Worm (Caenorhabditis elegans) whole organism, young adult: ENCODE data around the gene sul-3.

Experiments
- Y56A3A.18 ChIP-seq: fragments of 200-800 bp; sonication (Bioruptor generic); IDR thresholded peaks from 2 replicates; pipeline ENCODE4 v1.3.6; 2022; ENCODE audit warnings: missing genetic modification reagents, missing genetic modification characterization, missing compliant biosample characterization
- ama-1 ChIP-seq, 3 experiments: fragments of 150-350 bp in 1 of 3; sonication (generic microtip) in 2 of 3; optimal IDR thresholded peaks; 2 replicates each; lab custom pipeline; 2014 to 2018; ENCODE audit warnings: missing biosample characterization in 2 of 3, missing genetic modification characterization in 2 of 3, missing genetic modification reagents in 2 of 3
- bed-1 ChIP-seq: fragments of 200-800 bp; sonication (Bioruptor generic); IDR thresholded peaks from 2 replicates; pipeline ENCODE4 v1.3.6; 2022; ENCODE audit warnings: missing genetic modification reagents, missing genetic modification characterization, missing compliant biosample characterization
- nfyb-1 ChIP-seq: fragments of 200-800 bp; sonication (Bioruptor generic); IDR thresholded peaks from 2 replicates; pipeline ENCODE4 v1.3.6; 2022; ENCODE audit warnings: missing genetic modification reagents, missing genetic modification characterization, missing compliant biosample characterization
- pha-4 ChIP-seq: fragments of 150-350 bp; sonication (generic microtip); optimal IDR thresholded peaks from 2 replicates; lab custom pipeline; 2014; ENCODE audit warnings: missing biosample characterization, missing genetic modification reagents, missing genetic modification characterization
- ztf-18 ChIP-seq: sonication (generic microtip); optimal IDR thresholded peaks from 2 replicates; lab custom pipeline; 2016; ENCODE audit warnings: missing genotype, mild to moderate bottlenecking, missing genetic modification characterization, missing compliant biosample characterization

DNA sequence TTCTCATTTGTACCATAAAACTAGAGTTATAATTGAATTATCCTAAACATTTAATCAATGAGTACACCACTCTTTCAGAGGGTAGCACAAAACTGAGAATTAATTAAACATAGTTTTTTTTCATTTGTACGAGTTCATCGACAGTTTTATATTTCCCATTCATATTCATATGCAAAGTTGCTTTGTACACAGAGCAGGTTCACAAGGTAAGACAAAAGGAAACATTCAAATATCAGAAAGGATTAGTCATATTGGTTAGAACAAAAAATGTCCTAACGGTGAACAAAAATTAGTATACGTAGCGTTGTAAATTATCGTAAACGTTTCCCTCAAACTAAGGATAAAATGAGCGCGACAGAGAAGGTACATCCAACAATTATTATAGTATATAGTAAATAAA lies 47.3 kb upstream of the sul-3 start:
- TF ChIP-seq pha-4 (tag; lab: Kevin White, UChicago) (no peak), ama-1 (optimal IDR thresholded peaks at IDR 0.05; lab: Kevin White, UChicago) (no peak), ama-1 (GFP tag; optimal IDR thresholded peaks at IDR 0.05; lab: Kevin White, UChicago) (no peak), bed-1 (GFP tag; lab: Robert Waterston, UW) (no peak), ztf-18 (tag; lab: Kevin White, UChicago) (no peak), nfyb-1 (GFP tag; lab: Robert Waterston, UW) (no peak), Y56A3A.18 (no peak)
